Fruit fly (Drosophila melanogaster) whole organism, embryonic: Measurements from ENCODE around the gene CG1979.

Experiments used
- Atf3 ChIP-seq: fragments of 200-800 bp; sonication (Bioruptor generic); optimal IDR thresholded peaks from 3 replicates; lab custom pipeline; 2016; ENCODE audit warnings: missing biosample characterization, missing genetic modification characterization
- Atf6 ChIP-seq: fragments of 200-800 bp; sonication (Bioruptor generic); IDR thresholded peaks from 2 replicates; pipeline ENCODE4 v1.3.6; 2022; ENCODE audit warnings: missing biosample characterization, missing genetic modification characterization
- Bgb ChIP-seq: fragments of 200-800 bp; sonication (Bioruptor generic); IDR thresholded peaks from 2 replicates; pipeline ENCODE4 v1.3.6; 2022; ENCODE audit warnings: missing biosample characterization, missing genetic modification characterization; ENCODE audit not compliant: partially characterized antibody
- CG1024 ChIP-seq: fragments of 200-800 bp; sonication (Bioruptor generic); IDR thresholded peaks from 2 replicates; pipeline ENCODE4 v1.3.6; 2022; ENCODE audit warnings: missing biosample characterization, missing genetic modification characterization
- CG10267 ChIP-seq: fragments of 200-800 bp; sonication (Bioruptor generic); optimal IDR thresholded peaks from 2 replicates; lab custom pipeline; 2018; ENCODE audit warnings: missing biosample characterization, mild to moderate bottlenecking, missing genetic modification characterization, moderate library complexity
- CG12219 ChIP-seq: fragments of 200-800 bp; sonication (Bioruptor generic); optimal IDR thresholded peaks from 3 replicates; lab custom pipeline; 2018; ENCODE audit warnings: missing biosample characterization, mild to moderate bottlenecking, missing genetic modification characterization
- CG12236 ChIP-seq: fragments of 200-800 bp; sonication (Bioruptor generic); optimal IDR thresholded peaks from 2 replicates; lab custom pipeline; 2016; ENCODE audit warnings: missing biosample characterization, missing genetic modification characterization
- CG13775 ChIP-seq: fragments of 200-800 bp; sonication (Bioruptor generic); optimal IDR thresholded peaks from 3 replicates; lab custom pipeline; 2017; ENCODE audit warnings: missing biosample characterization, mild to moderate bottlenecking, missing genetic modification characterization
- CG14441 ChIP-seq: fragments of 200-800 bp; sonication (Bioruptor generic); IDR thresholded peaks from 2 replicates; pipeline ENCODE4 v1.3.6; 2022; ENCODE audit warnings: missing biosample characterization, missing genetic modification characterization
- CG14667 ChIP-seq: fragments of 200-800 bp; sonication (Bioruptor generic); IDR thresholded peaks from 2 replicates; pipeline ENCODE4 v1.3.6; 2022; ENCODE audit warnings: missing biosample characterization, missing genetic modification characterization
- CG15073 ChIP-seq: fragments of 200-800 bp; sonication (Bioruptor generic); optimal IDR thresholded peaks from 2 replicates; lab custom pipeline; 2016; ENCODE audit warnings: missing biosample characterization, missing genetic modification characterization
- CG1647 ChIP-seq: fragments of 200-800 bp; sonication (Bioruptor generic); optimal IDR thresholded peaks from 3 replicates; lab custom pipeline; 2016; ENCODE audit warnings: missing biosample characterization, missing genetic modification characterization
- CG17361 ChIP-seq: fragments of 200-800 bp; sonication (Bioruptor generic); IDR thresholded peaks from 3 replicates; pipeline ENCODE4 v1.3.6; 2022; ENCODE audit warnings: missing biosample characterization, missing genetic modification characterization
- CG18262 ChIP-seq: fragments of 200-800 bp; optimal IDR thresholded peaks from 3 replicates; lab custom pipeline; 2019; ENCODE audit warnings: missing biosample characterization, mild to moderate bottlenecking, missing genetic modification characterization, moderate library complexity
- CG2120 ChIP-seq: fragments of 200-800 bp; sonication (Bioruptor generic); optimal IDR thresholded peaks from 3 replicates; lab custom pipeline; 2016; ENCODE audit warnings: missing biosample characterization, missing genetic modification characterization
- CG30020 ChIP-seq: fragments of 200-800 bp; optimal IDR thresholded peaks from 2 replicates; lab custom pipeline; 2019; ENCODE audit warnings: missing biosample characterization, mild to moderate bottlenecking, missing genetic modification characterization, moderate library complexity
- CG34376 ChIP-seq: fragments of 200-800 bp; sonication (Bioruptor generic); optimal IDR thresholded peaks from 2 replicates; lab custom pipeline; 2018; ENCODE audit warnings: missing biosample characterization, mild to moderate bottlenecking, missing genetic modification characterization
- CG4424 ChIP-seq: fragments of 200-800 bp; sonication (Bioruptor generic); optimal IDR thresholded peaks from 3 replicates; lab custom pipeline; 2016; ENCODE audit warnings: missing biosample characterization, missing genetic modification characterization
- CG6683 ChIP-seq: fragments of 200-800 bp; sonication (Bioruptor generic); optimal IDR thresholded peaks from 2 replicates; lab custom pipeline; 2017; ENCODE audit warnings: missing biosample characterization, mild to moderate bottlenecking, missing genetic modification characterization, missing genetic modification reagents
- CG7786 ChIP-seq: fragments of 200-800 bp; sonication (Bioruptor generic); optimal IDR thresholded peaks from 2 replicates; lab custom pipeline; 2016; ENCODE audit warnings: missing biosample characterization, missing genetic modification characterization
- CG7839 ChIP-seq: fragments of 200-800 bp; sonication (Bioruptor generic); optimal IDR thresholded peaks from 3 replicates; lab custom pipeline; 2018; ENCODE audit warnings: missing biosample characterization, mild to moderate bottlenecking, missing genetic modification characterization, moderate library complexity
- CG8478 ChIP-seq: fragments of >200 bp; optimal IDR thresholded peaks from 2 replicates; lab custom pipeline; 2018
- CrebB ChIP-seq: fragments of 200-800 bp; sonication (Bioruptor generic); optimal IDR thresholded peaks from 3 replicates; lab custom pipeline; 2018; ENCODE audit warnings: missing biosample characterization, mild to moderate bottlenecking, missing genetic modification characterization
- Dad ChIP-seq: fragments of 200-800 bp; sonication (Bioruptor generic); optimal IDR thresholded peaks from 3 replicates; lab custom pipeline; 2016; ENCODE audit warnings: missing biosample characterization, missing genetic modification characterization
- Dp ChIP-seq: fragments of 200-800 bp; sonication (Bioruptor generic); optimal IDR thresholded peaks from 2 replicates; lab custom pipeline; 2018; ENCODE audit warnings: missing biosample characterization, mild to moderate bottlenecking, missing genetic modification characterization, moderate library complexity
- E2f1 ChIP-seq: fragments of 200-800 bp; sonication (Bioruptor generic); IDR thresholded peaks from 2 replicates; pipeline ENCODE4 v1.3.6; 2022; ENCODE audit warnings: missing biosample characterization, missing genetic modification characterization
- Fer2 ChIP-seq: fragments of 200-800 bp; sonication (Bioruptor generic); optimal IDR thresholded peaks from 2 replicates; lab custom pipeline; 2018; ENCODE audit warnings: missing biosample characterization, mild to moderate bottlenecking, missing genetic modification characterization, moderate library complexity
- Gug ChIP-seq: fragments of 200-800 bp; sonication (Bioruptor generic); IDR thresholded peaks from 4 replicates; pipeline ENCODE4 v1.3.6; 2022; ENCODE audit warnings: missing biosample characterization, missing genetic modification characterization
- Lhr ChIP-seq: fragments of 200-800 bp; sonication (Bioruptor generic); optimal IDR thresholded peaks from 3 replicates; lab custom pipeline; 2017; ENCODE audit warnings: mild to moderate bottlenecking, missing biosample characterization, missing genetic modification reagents, missing genetic modification characterization
- Nf-YB ChIP-seq: fragments of 200-800 bp; sonication (Bioruptor generic); optimal IDR thresholded peaks from 3 replicates; lab custom pipeline; 2019; ENCODE audit warnings: missing biosample characterization, mild to moderate bottlenecking, missing genetic modification characterization, moderate library complexity
- Optix ChIP-seq: fragments of 200-800 bp; sonication (Bioruptor generic); IDR thresholded peaks from 3 replicates; pipeline ENCODE4 v1.3.6; 2022; ENCODE audit warnings: missing biosample characterization, missing genetic modification characterization
- Side ChIP-seq: fragments of 200-800 bp; sonication (Bioruptor generic); optimal IDR thresholded peaks from 2 replicates; lab custom pipeline; 2016; ENCODE audit warnings: missing biosample characterization, missing genetic modification characterization
- Ssrp ChIP-seq: fragments of 200-800 bp; sonication (Bioruptor generic); optimal IDR thresholded peaks from 2 replicates; lab custom pipeline; 2018; ENCODE audit warnings: missing biosample characterization, mild to moderate bottlenecking, missing genetic modification characterization, moderate library complexity
- aop ChIP-seq: fragments of 200-800 bp; sonication (Bioruptor generic); IDR thresholded peaks from 2 replicates; pipeline ENCODE4 v1.3.6; 2022; ENCODE audit warnings: missing biosample characterization, missing genetic modification characterization
- cg ChIP-seq: fragments of 200-800 bp; sonication (Bioruptor generic); optimal IDR thresholded peaks from 3 replicates; lab custom pipeline; 2019; ENCODE audit warnings: missing biosample characterization, mild to moderate bottlenecking, missing genetic modification characterization, moderate library complexity
- dan ChIP-seq: fragments of 200-800 bp; sonication (Bioruptor generic); IDR thresholded peaks from 2 replicates; pipeline ENCODE4 v1.3.6; 2022; ENCODE audit warnings: missing biosample characterization, missing genetic modification characterization
- gcm ChIP-seq: fragments of 200-800 bp; sonication (Bioruptor generic); optimal IDR thresholded peaks from 2 replicates; lab custom pipeline; 2019; ENCODE audit warnings: missing biosample characterization, mild to moderate bottlenecking, missing genetic modification characterization, moderate library complexity
- gsb-n ChIP-seq: fragments of 200-800 bp; sonication (Bioruptor generic); optimal IDR thresholded peaks from 3 replicates; lab custom pipeline; 2018; ENCODE audit warnings: missing biosample characterization, mild to moderate bottlenecking, missing genetic modification characterization
- kah ChIP-seq: fragments of 200-800 bp; sonication (Bioruptor generic); optimal IDR thresholded peaks from 2 replicates; lab custom pipeline; 2018; ENCODE audit warnings: missing biosample characterization, mild to moderate bottlenecking, missing genetic modification characterization
- kay ChIP-seq: fragments of 200-800 bp; sonication (Bioruptor generic); optimal IDR thresholded peaks from 2 replicates; lab custom pipeline; 2016; ENCODE audit warnings: missing biosample characterization, missing genetic modification characterization
- lbe ChIP-seq: fragments of 200-800 bp; sonication (Bioruptor generic); optimal IDR thresholded peaks from 2 replicates; lab custom pipeline; 2016; ENCODE audit warnings: missing biosample characterization, mild to moderate bottlenecking, missing genetic modification characterization
- onecut ChIP-seq: fragments of 200-800 bp; sonication (Bioruptor generic); IDR thresholded peaks from 2 replicates; pipeline ENCODE4 v1.3.6; 2022; ENCODE audit warnings: missing biosample characterization, missing genetic modification characterization
- org-1 ChIP-seq: fragments of 200-800 bp; sonication (Bioruptor generic); optimal IDR thresholded peaks from 2 replicates; lab custom pipeline; 2017; ENCODE audit warnings: missing biosample characterization, missing genetic modification characterization
- pb ChIP-seq: fragments of 200-800 bp; sonication (Bioruptor generic); optimal IDR thresholded peaks from 3 replicates; lab custom pipeline; 2016; ENCODE audit warnings: missing biosample characterization, missing genetic modification characterization
- pros ChIP-seq: fragments of 200-800 bp; sonication (Bioruptor generic); optimal IDR thresholded peaks from 3 replicates; lab custom pipeline; 2019; ENCODE audit warnings: missing biosample characterization, mild to moderate bottlenecking, missing genetic modification characterization, moderate library complexity
- seq ChIP-seq: fragments of 200-800 bp; sonication (Bioruptor generic); IDR thresholded peaks from 2 replicates; pipeline ENCODE4 v1.3.6; 2022; ENCODE audit warnings: missing biosample characterization, missing genetic modification characterization
- slbo ChIP-seq: fragments of 200-800 bp; sonication (Bioruptor generic); IDR thresholded peaks from 2 replicates; pipeline ENCODE4 v1.3.6; 2022; ENCODE audit warnings: missing biosample characterization, missing genetic modification characterization
- tx ChIP-seq: fragments of 200-800 bp; sonication (Bioruptor generic); optimal IDR thresholded peaks from 2 replicates; lab custom pipeline; 2016; ENCODE audit warnings: missing biosample characterization, missing genetic modification characterization
- yki ChIP-seq: fragments of >200 bp; optimal IDR thresholded peaks from 3 replicates; lab custom pipeline; 2018
- zf30C ChIP-seq: fragments of 200-800 bp; sonication (Bioruptor generic); optimal IDR thresholded peaks from 3 replicates; lab custom pipeline; 2018; ENCODE audit warnings: missing biosample characterization, mild to moderate bottlenecking, missing genetic modification characterization

Gene CG1979

dm6 chr3R:7066267-7066666, 11.9 kb downstream of the CG1979 start (continued):
- peak; percentile 15 for TF ChIP-seq kah (GFP tag; lab: Kevin White, UChicago)

dm6 chr3R:7067092-7067491, 12.7 kb downstream of the CG1979 start, which contains the start of the genes CG1105 and CG1965:
TSS of gene CG1105 (minus strand) at chr3R:7067136.
TSS of gene CG1965 (plus strand) at chr3R:7067401.
- TF ChIP-seq CG15073 (GFP tag; lab: Kevin White, UChicago), result peak; percentile 51
- peak; percentile 94 for TF ChIP-seq CG7786 (GFP tag; lab: Kevin White, UChicago)
- peak; percentile 73 for TF ChIP-seq CG1024 (GFP tag; lab: Robert Waterston, UW)
- peak; percentile 90 for TF ChIP-seq CG18262 (tag; lab: Kevin White, UChicago)
- peak; percentile 97 for TF ChIP-seq Bgb (GFP tag; lab: Robert Waterston, UW)
- peak; percentile 98 for TF ChIP-seq CG2120 (GFP tag; lab: Kevin White, UChicago)
- peak; percentile 90 for TF ChIP-seq E2f1 (GFP tag; lab: Robert Waterston, UW)
- TF ChIP-seq Side (GFP tag; lab: Kevin White, UChicago), result peak; percentile 91
- TF ChIP-seq seq (GFP tag; lab: Robert Waterston, UW), result peak; percentile 66
- TF ChIP-seq CG12219 (GFP tag; lab: Kevin White, UChicago), result peak; percentile 70
- peak; percentile 68 for TF ChIP-seq pb (GFP tag; lab: Kevin White, UChicago)
- peak; percentile 89 for TF ChIP-seq Optix
- TF ChIP-seq CG14667, result peak; percentile 93
- peak; percentile 90 for TF ChIP-seq kay (GFP tag; lab: Kevin White, UChicago)
- peak; percentile 83 for TF ChIP-seq CG30020
- no peak for TF ChIP-seq zf30C (GFP tag; lab: Kevin White, UChicago)
- TF ChIP-seq Dp, result peak; percentile 57
- TF ChIP-seq dan, result peak; percentile 90
- peak; percentile 90 for TF ChIP-seq CG10267 (tag; lab: Kevin White, UChicago)
- peak; percentile 88 for TF ChIP-seq Atf3 (GFP tag; lab: Kevin White, UChicago)
- TF ChIP-seq CG12236 (GFP tag; lab: Kevin White, UChicago), result peak; percentile 84
- peak; percentile 85 for TF ChIP-seq gcm (GFP tag; lab: Kevin White, UChicago)
- peak; percentile 82 for TF ChIP-seq onecut (GFP tag; lab: Robert Waterston, UW)
- peak; percentile 95 for TF ChIP-seq CG1647 (GFP tag; lab: Kevin White, UChicago)
- peak; percentile 85 for TF ChIP-seq Fer2 (tag; lab: Kevin White, UChicago)
- TF ChIP-seq lbe (GFP tag; lab: Kevin White, UChicago), result peak; percentile 83
- peak; percentile 93 for TF ChIP-seq Lhr
- TF ChIP-seq Nf-YB, result peak; percentile 68
- TF ChIP-seq CG13775 (GFP tag; lab: Kevin White, UChicago), result peak; percentile 95
- TF ChIP-seq CG17361, result peak; percentile 94
- peak; percentile 79 for TF ChIP-seq gsb-n
- peak; percentile 94 for TF ChIP-seq Ssrp
- peak; percentile 95 for TF ChIP-seq CG4424 (GFP tag; lab: Kevin White, UChicago)
- TF ChIP-seq yki, result no peak
- TF ChIP-seq slbo (GFP tag; lab: Robert Waterston, UW), result peak; percentile 97
- TF ChIP-seq CG8478 (lab: Kevin White, UChicago), result no peak
- TF ChIP-seq cg, result no peak
- peak; percentile 90 for TF ChIP-seq Atf6 (GFP tag; lab: Robert Waterston, UW)
- TF ChIP-seq CG34376 (GFP tag; lab: Kevin White, UChicago), result peak; percentile 81
- TF ChIP-seq CG14441 (GFP tag; lab: Robert Waterston, UW), result peak; percentile 94
- TF ChIP-seq CrebB (tag; lab: Kevin White, UChicago), result peak; percentile 86
- TF ChIP-seq org-1 (GFP tag; lab: Kevin White, UChicago), result peak; percentile 54
- TF ChIP-seq Dad (GFP tag; lab: Kevin White, UChicago), result peak; percentile 92
- peak; percentile 91 for TF ChIP-seq CG7839 (tag; lab: Kevin White, UChicago)
- no peak for TF ChIP-seq pros (GFP tag; lab: Kevin White, UChicago)
- peak; percentile 73 for TF ChIP-seq aop (GFP tag; lab: Robert Waterston, UW)
- peak; percentile 94; the same call in 3 of the 4 replicates for TF ChIP-seq Gug
- peak; percentile 71 for TF ChIP-seq CG6683 (GFP tag; lab: Kevin White, UChicago)
- TF ChIP-seq tx (GFP tag; lab: Kevin White, UChicago), result peak; percentile 92
